Worm (Caenorhabditis elegans): ENCODE data around the gene F17C11.2.

DNA sequence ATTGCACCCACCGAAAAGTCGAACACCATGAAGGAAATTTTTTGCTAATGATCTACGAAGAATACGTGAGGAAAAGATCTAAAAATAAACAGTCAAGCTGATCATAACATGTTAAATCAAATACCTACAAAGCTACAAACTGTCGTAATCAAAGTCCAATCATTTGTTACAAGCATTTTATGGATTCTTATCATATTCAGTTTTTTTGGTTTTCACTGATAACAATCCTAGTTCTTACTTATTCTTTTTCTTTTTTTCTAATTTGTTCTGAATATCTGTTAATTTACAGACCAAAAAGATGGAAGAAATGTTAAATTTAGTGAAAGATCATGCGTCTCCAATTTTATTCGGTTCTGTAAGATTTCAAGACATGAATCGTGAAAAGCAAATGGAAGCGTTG lies 6.8 kb downstream of the F17C11.2 start, which contains the start of gene F17C11.6:
- TF ChIP-seq ama-1 (optimal IDR thresholded peaks at IDR 0.05) (no peak), ceh-13 (GFP tag; optimal IDR thresholded peaks at IDR 0.05) (no peak), B0310.2 (tag; optimal IDR thresholded peaks at IDR 0.05) (no peak), sea-1 (GFP tag; conservative IDR thresholded peaks at IDR 0.05) (no peak), tra-4 (tag; optimal IDR thresholded peaks at IDR 0.05) (no peak)
